Worm (Caenorhabditis elegans) whole organism, mixed stage, embryonic: ENCODE results near the gene E02H4.2.

Experiments
- M03D4.4 ChIP-seq: sonication (generic microtip); optimal IDR thresholded peaks from 2 replicates; lab custom pipeline; 2017; ENCODE audit warnings: mild to moderate bottlenecking, missing genetic modification characterization, missing compliant biosample characterization
- blmp-1 ChIP-seq: fragments of 150-350 bp; optimal IDR thresholded peaks from 2 replicates; lab custom pipeline; 2014; ENCODE audit warnings: missing biosample characterization, missing genetic modification characterization
- ceh-39 ChIP-seq: fragments of 150-350 bp; optimal IDR thresholded peaks from 2 replicates; lab custom pipeline; 2014; ENCODE audit warnings: missing biosample characterization, missing genetic modification characterization
- ceh-43 ChIP-seq: fragments of 200-800 bp; sonication (Bioruptor generic); optimal IDR thresholded peaks from 2 replicates; lab custom pipeline; 2018; ENCODE audit warnings: mild to moderate bottlenecking, missing genetic modification characterization, moderate library complexity, missing compliant biosample characterization
- ceh-83 ChIP-seq: fragments of 200-800 bp; sonication (Bioruptor generic); optimal IDR thresholded peaks from 2 replicates; lab custom pipeline; 2018; ENCODE audit warnings: mild to moderate bottlenecking, missing genetic modification characterization, missing compliant biosample characterization
- ces-1 ChIP-seq: fragments of 150-350 bp; optimal IDR thresholded peaks from 2 replicates; lab custom pipeline; 2014; ENCODE audit warnings: missing biosample characterization, missing genetic modification reagents, missing genetic modification characterization
- cnd-1 ChIP-seq: fragments of 200-800 bp; sonication (Bioruptor generic); optimal IDR thresholded peaks from 2 replicates; lab custom pipeline; 2018; ENCODE audit warnings: mild to moderate bottlenecking, missing genetic modification characterization, missing compliant biosample characterization
- drap-1 ChIP-seq: fragments of 200-800 bp; sonication (Bioruptor generic); optimal IDR thresholded peaks from 3 replicates; lab custom pipeline; 2018; ENCODE audit warnings: mild to moderate bottlenecking, missing genetic modification characterization, missing compliant biosample characterization
- elt-1 ChIP-seq: sonication (generic microtip); optimal IDR thresholded peaks from 2 replicates; lab custom pipeline; 2017; ENCODE audit warnings: missing genetic modification characterization, mild to moderate bottlenecking, missing compliant biosample characterization, antibody characterized with exemption, moderate library complexity, borderline replicate concordance; ENCODE audit not compliant: insufficient read depth
- elt-3 ChIP-seq: fragments of 150-350 bp; optimal IDR thresholded peaks from 2 replicates; lab custom pipeline; 2014; ENCODE audit warnings: missing biosample characterization, missing genetic modification characterization
- flh-1 ChIP-seq: fragments of 200-800 bp; sonication (Bioruptor generic); optimal IDR thresholded peaks from 2 replicates; lab custom pipeline; 2018; ENCODE audit warnings: mild to moderate bottlenecking, missing genetic modification characterization, moderate library complexity, missing compliant biosample characterization
- ham-2 ChIP-seq: fragments of 200-800 bp; sonication (Bioruptor generic); optimal IDR thresholded peaks from 2 replicates; lab custom pipeline; 2018; ENCODE audit warnings: mild to moderate bottlenecking, missing genetic modification characterization, missing compliant biosample characterization
- hlh-1 ChIP-seq: fragments of 150-350 bp; optimal IDR thresholded peaks from 2 replicates; lab custom pipeline; 2014; ENCODE audit warnings: missing biosample characterization, missing genetic modification reagents, missing genetic modification characterization
- lin-32 ChIP-seq: fragments of 200-800 bp; sonication (Bioruptor generic); optimal IDR thresholded peaks from 2 replicates; lab custom pipeline; 2018; ENCODE audit warnings: mild to moderate bottlenecking, missing genetic modification characterization, missing compliant biosample characterization
- lsy-2 ChIP-seq: fragments of 150-350 bp; optimal IDR thresholded peaks from 2 replicates; lab custom pipeline; 2014; ENCODE audit warnings: missing biosample characterization, missing genetic modification characterization
- mep-1 ChIP-seq: fragments of 150-350 bp; optimal IDR thresholded peaks from 2 replicates; lab custom pipeline; 2017; ENCODE audit warnings: missing biosample characterization, missing genetic modification reagents, missing genetic modification characterization, inconsistent platforms
- mls-2 ChIP-seq: sonication (generic microtip); optimal IDR thresholded peaks from 2 replicates; lab custom pipeline; 2016; ENCODE audit warnings: mild to moderate bottlenecking, missing genetic modification characterization, moderate library complexity, missing compliant biosample characterization
- nhr-12 ChIP-seq: fragments of 150-350 bp; optimal IDR thresholded peaks from 2 replicates; lab custom pipeline; 2014; ENCODE audit warnings: missing biosample characterization, missing genetic modification characterization
- nhr-2 ChIP-seq: fragments of 150-350 bp; optimal IDR thresholded peaks from 2 replicates; lab custom pipeline; 2014; ENCODE audit warnings: missing biosample characterization, missing genetic modification characterization
- pha-4 ChIP-seq: fragments of 150-350 bp; optimal IDR thresholded peaks from 2 replicates; lab custom pipeline; 2018; ENCODE audit warnings: missing biosample characterization, missing genetic modification reagents, missing genetic modification characterization
- sem-2 ChIP-seq: fragments of 200-800 bp; sonication (Bioruptor generic); optimal IDR thresholded peaks from 2 replicates; lab custom pipeline; 2018; ENCODE audit warnings: mild to moderate bottlenecking, missing genetic modification characterization, missing compliant biosample characterization
- snpc-4 ChIP-seq: fragments of 150-350 bp; optimal IDR thresholded peaks from 2 replicates; lab custom pipeline; 2014; ENCODE audit warnings: missing biosample characterization, missing genetic modification characterization
- sptf-1 ChIP-seq: sonication (generic microtip); optimal IDR thresholded peaks from 2 replicates; lab custom pipeline; 2017; ENCODE audit warnings: mild to moderate bottlenecking, missing genetic modification characterization, moderate library complexity, missing compliant biosample characterization
- tbx-8 ChIP-seq: fragments of 200-800 bp; sonication (Bioruptor generic); optimal IDR thresholded peaks from 2 replicates; lab custom pipeline; 2018; ENCODE audit warnings: mild to moderate bottlenecking, missing genetic modification characterization, moderate library complexity, missing compliant biosample characterization
- unc-120 ChIP-seq: sonication (generic microtip); optimal IDR thresholded peaks from 2 replicates; lab custom pipeline; 2017; ENCODE audit warnings: missing genetic modification characterization, missing compliant biosample characterization; ENCODE audit not compliant: poor library complexity, severe bottlenecking
- unc-39 ChIP-seq: fragments of 150-350 bp; optimal IDR thresholded peaks from 2 replicates; lab custom pipeline; 2014; ENCODE audit warnings: missing biosample characterization, missing genetic modification characterization
- unc-62 ChIP-seq: fragments of 150-350 bp; optimal IDR thresholded peaks from 2 replicates; lab custom pipeline; 2014; ENCODE audit warnings: missing biosample characterization, missing genetic modification reagents, missing genetic modification characterization
- zip-8 ChIP-seq: fragments of 150-350 bp; optimal IDR thresholded peaks from 2 replicates; lab custom pipeline; 2014; ENCODE audit warnings: missing biosample characterization, missing genetic modification characterization
- ztf-11 ChIP-seq: fragments of 150-350 bp; optimal IDR thresholded peaks from 2 replicates; lab custom pipeline; 2014; ENCODE audit warnings: missing biosample characterization, missing genetic modification characterization

Gene E02H4.2

ce11 chrX:14281526-14281925, at the start of gene E02H4.2:
TSS of gene E02H4.2 (minus strand) at chrX:14281626.
- TF ChIP-seq ces-1 (GFP tag; lab: Kevin White, UChicago) (no peak), ztf-11 (tag; lab: Kevin White, UChicago) (no peak), flh-1 (GFP tag; lab: Kevin White, UChicago) (no peak), hlh-1 (tag; lab: Kevin White, UChicago) (no peak), pha-4 (tag; lab: Kevin White, UChicago) (no peak), zip-8 (no peak), snpc-4 (tag; lab: Kevin White, UChicago) (no peak), lsy-2 (no peak), sptf-1 (no peak), drap-1 (GFP tag; lab: Kevin White, UChicago) (no peak), mls-2 (tag; lab: Kevin White, UChicago) (no peak), ham-2 (GFP tag; lab: Kevin White, UChicago) (no peak), tbx-8 (GFP tag; lab: Kevin White, UChicago) (no peak), unc-39 (tag; lab: Kevin White, UChicago) (no peak), mep-1 (no peak), blmp-1 (tag; lab: Kevin White, UChicago) (no peak), ceh-39 (tag; lab: Kevin White, UChicago) (no peak), lin-32 (GFP tag; lab: Kevin White, UChicago) (no peak)

- TF ChIP-seq mls-2 (tag; lab: Kevin White, UChicago): peak; percentile 52
- no peak for TF ChIP-seq elt-3 (tag; lab: Kevin White, UChicago)
- no peak for TF ChIP-seq sptf-1
Observed at ce11 chrX:14329348-14329747, 47.9 kb upstream of the E02H4.2 start.

- TF ChIP-seq cnd-1 (tag; lab: Kevin White, UChicago): peak; percentile 70
- TF ChIP-seq sptf-1: no peak
- peak; percentile 72 for TF ChIP-seq hlh-1 (tag; lab: Kevin White, UChicago)
- no peak for TF ChIP-seq unc-62 (GFP tag; lab: Kevin White, UChicago)
- no peak for TF ChIP-seq elt-3 (tag; lab: Kevin White, UChicago)
- peak; percentile 33 for TF ChIP-seq ces-1 (GFP tag; lab: Kevin White, UChicago)
- TF ChIP-seq unc-120 (tag; lab: Kevin White, UChicago): peak; percentile 41
- no peak for TF ChIP-seq mep-1
Observed at ce11 chrX:14327398-14327797, 46.0 kb upstream of the E02H4.2 start, which contains the start of gene C11H1.7. TSS of gene C11H1.7 (plus strand) at chrX:14327409.

- TF ChIP-seq unc-62 (GFP tag; lab: Kevin White, UChicago): no peak
- no peak for TF ChIP-seq elt-3 (tag; lab: Kevin White, UChicago)
- no peak for TF ChIP-seq mls-2 (tag; lab: Kevin White, UChicago)
- TF ChIP-seq ceh-39 (tag; lab: Kevin White, UChicago): no peak
- no peak for TF ChIP-seq unc-39 (tag; lab: Kevin White, UChicago)
- TF ChIP-seq nhr-12: no peak
- no peak for TF ChIP-seq sem-2
- TF ChIP-seq flh-1 (GFP tag; lab: Kevin White, UChicago): no peak
- no peak for TF ChIP-seq ztf-11 (tag; lab: Kevin White, UChicago)
- no peak for TF ChIP-seq mep-1
- TF ChIP-seq drap-1 (GFP tag; lab: Kevin White, UChicago): no peak
- no peak for TF ChIP-seq lsy-2
- no peak for TF ChIP-seq ceh-43 (GFP tag; lab: Kevin White, UChicago)
Observed at ce11 chrX:14326578-14326977, 45.2 kb upstream of the E02H4.2 start.

- no peak for TF ChIP-seq drap-1 (GFP tag; lab: Kevin White, UChicago)
- no peak for TF ChIP-seq ham-2 (GFP tag; lab: Kevin White, UChicago)
- TF ChIP-seq nhr-2 (tag; lab: Kevin White, UChicago): peak; percentile 6
- TF ChIP-seq ceh-83 (GFP tag; lab: Kevin White, UChicago): peak; percentile 25
Observed at ce11 chrX:14324289-14324688, 42.9 kb upstream of the E02H4.2 start.

- TF ChIP-seq nhr-2 (tag; lab: Kevin White, UChicago) (no peak), M03D4.4 (tag; lab: Kevin White, UChicago) (no peak), ceh-83 (GFP tag; lab: Kevin White, UChicago) (no peak), elt-1 (tag; lab: Kevin White, UChicago) (peak; percentile 24)
Observed at ce11 chrX:14322793-14323192, 41.4 kb upstream of the E02H4.2 start.
